Worm (Caenorhabditis elegans) whole organism, L1 larva: ENCODE measurements around the gene Y43B11AR.1.

Experiments
- C16A3.4 ChIP-seq: fragments of 150-350 bp; optimal IDR thresholded peaks from 2 replicates; lab custom pipeline; 2014; ENCODE audit warnings: missing biosample characterization, missing genetic modification characterization
- Y116A8C.19 ChIP-seq: sonication (generic microtip); optimal IDR thresholded peaks from 2 replicates; lab custom pipeline; 2016; ENCODE audit warnings: missing compliant biosample characterization, missing genetic modification characterization, borderline replicate concordance
- aha-1 ChIP-seq: fragments of 150-350 bp; optimal IDR thresholded peaks from 2 replicates; lab custom pipeline; 2014; ENCODE audit warnings: missing biosample characterization, missing genetic modification characterization
- alr-1 ChIP-seq: fragments of 200-800 bp; sonication (Bioruptor generic); optimal IDR thresholded peaks from 2 replicates; lab custom pipeline; 2018; ENCODE audit warnings: borderline replicate concordance, mild to moderate bottlenecking, missing genetic modification characterization, missing compliant biosample characterization
- ama-1 ChIP-seq: fragments of 150-350 bp; optimal IDR thresholded peaks from 2 replicates; lab custom pipeline; 2014
- blmp-1 ChIP-seq: fragments of 150-350 bp; optimal IDR thresholded peaks from 2 replicates; lab custom pipeline; 2014; ENCODE audit warnings: missing biosample characterization, missing genetic modification characterization
- ceh-63 ChIP-seq: fragments of 200-800 bp; sonication (Bioruptor generic); optimal IDR thresholded peaks from 2 replicates; lab custom pipeline; 2018; ENCODE audit warnings: mild to moderate bottlenecking, missing genetic modification characterization, missing compliant biosample characterization
- ceh-88 ChIP-seq: fragments of 200-800 bp; sonication (Bioruptor generic); IDR thresholded peaks from 2 replicates; pipeline ENCODE4 v1.3.6; 2022; ENCODE audit warnings: missing genetic modification characterization, missing compliant biosample characterization
- ceh-90 ChIP-seq: sonication (generic microtip); optimal IDR thresholded peaks from 2 replicates; lab custom pipeline; 2016; ENCODE audit warnings: missing genetic modification characterization, missing compliant biosample characterization
- dpl-1 ChIP-seq, 3 experiments: fragments of 150-350 bp in 2 of 3; sonication (generic microtip) in 1 of 3; optimal IDR thresholded peaks; 2 replicates each; lab custom pipeline; 2014 to 2017; ENCODE audit warnings: missing biosample characterization in 3 of 3, missing genetic modification characterization in 3 of 3, missing genetic modification reagents in 3 of 3
- efl-1 ChIP-seq, 4 experiments: fragments of 150-350 bp; optimal IDR thresholded peaks in 3 of 4; peaks in 1 of 4; 1 replicate in 1 of 4; 2 replicates in 3 of 4; lab custom pipeline; 2014; ENCODE audit warnings: missing biosample characterization in 2 of 4, missing genetic modification characterization in 2 of 4, missing genetic modification reagents in 2 of 4
- egl-13 ChIP-seq: sonication (generic microtip); optimal IDR thresholded peaks from 2 replicates; lab custom pipeline; 2016; ENCODE audit warnings: missing genotype, missing genetic modification reagents, missing genetic modification characterization, missing compliant biosample characterization
- egl-27 ChIP-seq, 2 experiments: fragments of 150-350 bp in 1 of 2; sonication (generic microtip); optimal IDR thresholded peaks; 3 replicates each; lab custom pipeline; 2017 to 2018; ENCODE audit warnings: missing biosample characterization in 2 of 2, missing genetic modification characterization in 2 of 2, missing genetic modification reagents in 2 of 2
- elt-2 ChIP-seq: sonication (generic microtip); optimal IDR thresholded peaks from 2 replicates; lab custom pipeline; 2016; ENCODE audit warnings: missing genetic modification characterization, mild to moderate bottlenecking, inconsistent platforms, missing compliant biosample characterization, missing genetic modification reagents
- elt-3 ChIP-seq, 6 experiments: fragments of 150-350 bp in 1 of 6; sonication (generic microtip); optimal IDR thresholded peaks; 2 replicates each; lab custom pipeline; 2017 to 2018; ENCODE audit warnings: missing biosample characterization in 6 of 6, missing genetic modification characterization in 6 of 6, inconsistent platforms in 1 of 6
- ets-5 ChIP-seq: fragments of 200-800 bp; sonication (Bioruptor generic); IDR thresholded peaks from 2 replicates; pipeline ENCODE4 v1.3.6; 2022; ENCODE audit warnings: missing genetic modification characterization, missing compliant biosample characterization
- grh-1 ChIP-seq: fragments of 200-800 bp; sonication (Bioruptor generic); IDR thresholded peaks from 2 replicates; pipeline ENCODE4 v1.3.6; 2022; ENCODE audit warnings: missing genetic modification reagents, missing genetic modification characterization, missing compliant biosample characterization
- hlh-17 ChIP-seq: fragments of 200-800 bp; sonication (Bioruptor generic); optimal IDR thresholded peaks from 2 replicates; lab custom pipeline; 2018; ENCODE audit warnings: missing genetic modification characterization, mild to moderate bottlenecking, missing compliant biosample characterization, moderate library complexity, borderline replicate concordance
- isw-1 ChIP-seq: fragments of 200-800 bp; sonication (Bioruptor generic); IDR thresholded peaks from 2 replicates; pipeline ENCODE4 v1.3.6; 2022; ENCODE audit warnings: missing genetic modification characterization, missing compliant biosample characterization
- lin-13 ChIP-seq: fragments of 150-350 bp; optimal IDR thresholded peaks from 2 replicates; lab custom pipeline; 2014; ENCODE audit warnings: missing biosample characterization, missing genetic modification reagents, missing genetic modification characterization
- lin-14 ChIP-seq: fragments of 200-800 bp; sonication (Bioruptor generic); optimal IDR thresholded peaks from 2 replicates; lab custom pipeline; 2018; ENCODE audit warnings: mild to moderate bottlenecking, missing genetic modification characterization, moderate library complexity, missing compliant biosample characterization
- lin-35 ChIP-seq, 2 experiments: fragments of 150-350 bp; optimal IDR thresholded peaks; 2 replicates each; lab custom pipeline; 2014; ENCODE audit warnings: missing biosample characterization in 2 of 2, missing genetic modification characterization in 2 of 2, missing genetic modification reagents in 2 of 2
- lin-39 ChIP-seq: fragments of 150-350 bp; optimal IDR thresholded peaks from 2 replicates; lab custom pipeline; 2014; ENCODE audit warnings: missing biosample characterization, missing genetic modification reagents, missing genetic modification characterization
- lsy-2 ChIP-seq, 2 experiments: fragments of 150-350 bp; optimal IDR thresholded peaks; 2 replicates each; lab custom pipeline; 2014; ENCODE audit warnings: missing biosample characterization in 2 of 2, missing genetic modification characterization in 2 of 2
- mep-1 ChIP-seq: fragments of 150-350 bp; optimal IDR thresholded peaks from 2 replicates; lab custom pipeline; 2014; ENCODE audit warnings: missing biosample characterization, missing genetic modification characterization
- nhr-11 ChIP-seq: fragments of 150-350 bp; optimal IDR thresholded peaks from 2 replicates; lab custom pipeline; 2014; ENCODE audit warnings: missing biosample characterization, missing genetic modification characterization
- nhr-12 ChIP-seq: sonication (generic microtip); optimal IDR thresholded peaks from 2 replicates; lab custom pipeline; 2017; ENCODE audit warnings: missing biosample characterization, missing genetic modification characterization
- nhr-19 ChIP-seq: fragments of 200-800 bp; sonication (Bioruptor generic); conservative IDR thresholded peaks from 2 replicates; pipeline ENCODE4 v1.3.6; 2022; ENCODE audit warnings: missing genetic modification characterization, missing compliant biosample characterization
- nhr-20 ChIP-seq: sonication (generic microtip); optimal IDR thresholded peaks from 2 replicates; lab custom pipeline; 2016; ENCODE audit warnings: mild to moderate bottlenecking, missing genetic modification characterization, missing compliant biosample characterization
- nhr-237 ChIP-seq: fragments of 150-350 bp; optimal IDR thresholded peaks from 2 replicates; lab custom pipeline; 2014; ENCODE audit warnings: missing biosample characterization, missing genetic modification characterization
- nhr-28 ChIP-seq: fragments of 150-350 bp; optimal IDR thresholded peaks from 2 replicates; lab custom pipeline; 2014; ENCODE audit warnings: missing biosample characterization, missing genetic modification characterization
- nhr-47 ChIP-seq: sonication (generic microtip); optimal IDR thresholded peaks from 2 replicates; lab custom pipeline; 2016; ENCODE audit warnings: mild to moderate bottlenecking, missing genetic modification characterization, moderate library complexity, missing compliant biosample characterization
- nhr-71 ChIP-seq: sonication (generic microtip); optimal IDR thresholded peaks from 2 replicates; lab custom pipeline; 2016; ENCODE audit warnings: mild to moderate bottlenecking, missing genetic modification characterization, moderate library complexity, missing compliant biosample characterization
- nhr-76 ChIP-seq: sonication (generic microtip); optimal IDR thresholded peaks from 2 replicates; lab custom pipeline; 2017; ENCODE audit warnings: missing biosample characterization, missing genetic modification characterization
- nhr-77 ChIP-seq: fragments of 150-350 bp; optimal IDR thresholded peaks from 2 replicates; lab custom pipeline; 2014; ENCODE audit warnings: missing biosample characterization, missing genetic modification characterization
- nhr-84 ChIP-seq: sonication (generic microtip); optimal IDR thresholded peaks from 2 replicates; lab custom pipeline; 2017; ENCODE audit warnings: missing biosample characterization, missing genetic modification characterization
- nhr-90 ChIP-seq: sonication (generic microtip); optimal IDR thresholded peaks from 2 replicates; lab custom pipeline; 2016; ENCODE audit warnings: mild to moderate bottlenecking, missing genetic modification characterization, missing compliant biosample characterization; ENCODE audit not compliant: poor library complexity
- pqm-1 ChIP-seq: sonication (generic microtip); optimal IDR thresholded peaks from 3 replicates; lab custom pipeline; 2017; ENCODE audit warnings: missing biosample characterization, missing genetic modification characterization
- rnt-1 ChIP-seq: sonication (generic microtip); optimal IDR thresholded peaks from 2 replicates; lab custom pipeline; 2016; ENCODE audit warnings: mild to moderate bottlenecking, missing genetic modification characterization, moderate library complexity, missing compliant biosample characterization
- skn-1 ChIP-seq: fragments of 150-350 bp; optimal IDR thresholded peaks from 2 replicates; lab custom pipeline; 2014; ENCODE audit warnings: missing biosample characterization, missing genetic modification characterization
- snu-23 ChIP-seq: sonication (generic microtip); optimal IDR thresholded peaks from 2 replicates; lab custom pipeline; 2016; ENCODE audit warnings: missing genetic modification characterization, missing compliant biosample characterization
- sox-4 ChIP-seq: sonication (generic microtip); optimal IDR thresholded peaks from 2 replicates; lab custom pipeline; 2016; ENCODE audit warnings: missing genetic modification characterization, missing compliant biosample characterization
- sptf-1 ChIP-seq: fragments of 150-350 bp; optimal IDR thresholded peaks from 2 replicates; lab custom pipeline; 2014; ENCODE audit warnings: missing biosample characterization, missing genetic modification characterization
- swsn-7 ChIP-seq: sonication (generic microtip); optimal IDR thresholded peaks from 2 replicates; lab custom pipeline; 2016; ENCODE audit warnings: missing genetic modification characterization, missing compliant biosample characterization
- tlp-1 ChIP-seq: fragments of 150-350 bp; optimal IDR thresholded peaks from 2 replicates; lab custom pipeline; 2014; ENCODE audit warnings: missing biosample characterization, missing genetic modification characterization
- unc-130 ChIP-seq: fragments of 150-350 bp; optimal IDR thresholded peaks from 2 replicates; lab custom pipeline; 2017; ENCODE audit warnings: missing biosample characterization, missing genetic modification characterization, inconsistent platforms
- unc-30 ChIP-seq: sonication (generic microtip); optimal IDR thresholded peaks from 2 replicates; lab custom pipeline; 2017; ENCODE audit warnings: missing biosample characterization, missing genetic modification characterization
- unc-62 ChIP-seq: fragments of 150-350 bp; optimal IDR thresholded peaks from 2 replicates; lab custom pipeline; 2014; ENCODE audit warnings: missing biosample characterization, missing genetic modification reagents, missing genetic modification characterization
- unc-98 ChIP-seq: fragments of 200-800 bp; sonication (Bioruptor generic); IDR thresholded peaks from 2 replicates; pipeline ENCODE4 v1.3.6; 2022; ENCODE audit warnings: missing genetic modification characterization, missing compliant biosample characterization
- ztf-4 ChIP-seq: fragments of 150-350 bp; optimal IDR thresholded peaks from 2 replicates; lab custom pipeline; 2014; ENCODE audit warnings: missing biosample characterization, missing genetic modification characterization

The Y43B11AR.1 gene

ce11 chrIV:7047762-7048178 is 33.5 kb upstream of the Y43B11AR.1 start (continued):
- no peak for TF ChIP-seq unc-62 (GFP tag; lab: Kevin White, UChicago)
- peak in 2 of 3 experiments; percentile 28 to 60 for TF ChIP-seq dpl-1 (GFP tag; optimal IDR thresholded peaks at IDR 0.05; lab: Kevin White, UChicago)
- no peak for TF ChIP-seq egl-13 (tag; lab: Kevin White, UChicago)
- TF ChIP-seq efl-1 (optimal IDR thresholded peaks at IDR 0.05; lab: Kevin White, UChicago), result peak; percentile 27 to 56
- peak; percentile 22 to 91 for TF ChIP-seq efl-1 (GFP tag; optimal IDR thresholded peaks at IDR 0.05 in 1 of 2; lab: Kevin White, UChicago)
- peak; percentile 69 for TF ChIP-seq ama-1
- no peak for TF ChIP-seq ceh-88 (GFP tag; lab: Robert Waterston, UW)
- no peak for TF ChIP-seq Y116A8C.19 (tag; lab: Kevin White, UChicago)
- TF ChIP-seq lin-13, result peak; percentile 48
- TF ChIP-seq swsn-7, result peak; percentile 49
- TF ChIP-seq nhr-84, result no peak
- TF ChIP-seq mep-1 (tag; lab: Kevin White, UChicago), result peak; percentile 65
- TF ChIP-seq ceh-90 (tag; lab: Kevin White, UChicago), result no peak
- TF ChIP-seq alr-1, result no peak
- TF ChIP-seq aha-1, result no peak
- no peak for TF ChIP-seq nhr-11 (tag; lab: Kevin White, UChicago)
- TF ChIP-seq egl-27 (tag; optimal IDR thresholded peaks at IDR 0.05; lab: Kevin White, UChicago), result peak in 1 of 2 experiments; percentile 59
- TF ChIP-seq rnt-1 (tag; lab: Kevin White, UChicago), result peak; percentile 39
- TF ChIP-seq nhr-77, result peak; percentile 43
- no peak for TF ChIP-seq lin-39 (tag; lab: Kevin White, UChicago)
- peak in 3 of 6 experiments; percentile 81 to 91 (median 91) for TF ChIP-seq elt-3 (tag; optimal IDR thresholded peaks at IDR 0.05; lab: Kevin White, UChicago)
- TF ChIP-seq pqm-1, result no peak
- no peak for TF ChIP-seq ets-5 (GFP tag; lab: Robert Waterston, UW)
- TF ChIP-seq nhr-20 (tag; lab: Kevin White, UChicago), result peak; percentile 89
- TF ChIP-seq tlp-1 (tag; lab: Kevin White, UChicago), result no peak
- peak; percentile 88 for TF ChIP-seq lin-14 (GFP tag; lab: Kevin White, UChicago)
- TF ChIP-seq nhr-28, result no peak
- no peak for TF ChIP-seq ceh-63 (GFP tag; lab: Kevin White, UChicago)
- TF ChIP-seq sox-4, result no peak
- no peak for TF ChIP-seq sptf-1 (tag; lab: Kevin White, UChicago)
- peak; percentile 44 for TF ChIP-seq C16A3.4 (tag; lab: Kevin White, UChicago)
- TF ChIP-seq nhr-76, result no peak
- TF ChIP-seq, all 84 proteins: peak for 39

ce11 chrIV:7048637-7049245 is 32.6 kb upstream of the Y43B11AR.1 start:
- TF ChIP-seq lsy-2 (tag; optimal IDR thresholded peaks at IDR 0.05; lab: Kevin White, UChicago), result peak in 1 of 2 experiments; percentile 33
- TF ChIP-seq sox-4, result no peak
- no peak for TF ChIP-seq lin-13
- TF ChIP-seq ets-5 (GFP tag; lab: Robert Waterston, UW), result no peak
- peak; percentile 66 for TF ChIP-seq nhr-20 (tag; lab: Kevin White, UChicago)
- peak; percentile 50 for TF ChIP-seq snu-23 (GFP tag; lab: Kevin White, UChicago)
- TF ChIP-seq hlh-17 (GFP tag; lab: Kevin White, UChicago), result no peak
- no peak for TF ChIP-seq unc-98 (GFP tag; lab: Robert Waterston, UW)
- peak; percentile 62 for TF ChIP-seq nhr-71 (tag; lab: Kevin White, UChicago)
- TF ChIP-seq efl-1 (optimal IDR thresholded peaks at IDR 0.05; lab: Kevin White, UChicago), result no peak
- TF ChIP-seq efl-1 (GFP tag; optimal IDR thresholded peaks at IDR 0.05 in 1 of 2; lab: Kevin White, UChicago), result peak in 1 of 2 experiments; percentile 84
- no peak for TF ChIP-seq unc-30 (tag; lab: Kevin White, UChicago)
- peak; percentile 57 for TF ChIP-seq nhr-19 (GFP tag; lab: Robert Waterston, UW)
- TF ChIP-seq mep-1 (tag; lab: Kevin White, UChicago), result peak; percentile 30
- TF ChIP-seq elt-2, result peak; percentile 73
- TF ChIP-seq nhr-237 (tag; lab: Kevin White, UChicago), result no peak
- peak; percentile 10 for TF ChIP-seq blmp-1 (tag; lab: Kevin White, UChicago)
- TF ChIP-seq ztf-4 (tag; lab: Kevin White, UChicago), result peak; percentile 6
- no peak for TF ChIP-seq skn-1 (tag; lab: Kevin White, UChicago)
- TF ChIP-seq lin-39 (tag; lab: Kevin White, UChicago), result no peak
- TF ChIP-seq grh-1 (GFP tag; lab: Robert Waterston, UW), result peak; percentile 42; the same call in 1 of the 2 replicates
- TF ChIP-seq nhr-47, result peak; percentile 4
- peak in 2 of 6 experiments; percentile 31 to 57 for TF ChIP-seq elt-3 (tag; optimal IDR thresholded peaks at IDR 0.05; lab: Kevin White, UChicago)
- TF ChIP-seq unc-130, result no peak
- peak; percentile 37 for TF ChIP-seq lin-14 (GFP tag; lab: Kevin White, UChicago)
- TF ChIP-seq nhr-12 (tag; lab: Kevin White, UChicago), result no peak
- peak; percentile 4 for TF ChIP-seq nhr-90 (tag; lab: Kevin White, UChicago)
- TF ChIP-seq isw-1 (GFP tag; lab: Robert Waterston, UW), result no peak
- peak in 1 of 2 experiments; percentile 66 for TF ChIP-seq lin-35 (GFP tag; optimal IDR thresholded peaks at IDR 0.05; lab: Kevin White, UChicago)
